Worm (Caenorhabditis elegans) whole organism, young adult: ENCODE measurements around the gene F46B6.5.

ENCODE experiments used
- B0261.1 ChIP-seq: sonication (generic microtip); optimal IDR thresholded peaks from 2 replicates; lab custom pipeline; 2016; ENCODE audit warnings: mild to moderate bottlenecking, missing genetic modification characterization, moderate library complexity, missing compliant biosample characterization
- C06A6.2 ChIP-seq: fragments of 200-800 bp; sonication (Bioruptor generic); conservative IDR thresholded peaks from 2 replicates; pipeline ENCODE4 v1.3.6; 2022; ENCODE audit warnings: missing genetic modification characterization, missing compliant biosample characterization
- D2030.7 ChIP-seq: fragments of 200-800 bp; sonication (Bioruptor generic); IDR thresholded peaks from 2 replicates; pipeline ENCODE4 v1.3.6; 2022; ENCODE audit warnings: missing genetic modification reagents, missing genetic modification characterization, missing compliant biosample characterization
- F10E7.11 ChIP-seq: sonication (generic microtip); optimal IDR thresholded peaks from 2 replicates; lab custom pipeline; 2017; ENCODE audit warnings: mild to moderate bottlenecking, missing genetic modification characterization, moderate library complexity, missing compliant biosample characterization
- F37B4.10 ChIP-seq: fragments of 200-800 bp; sonication (Bioruptor generic); IDR thresholded peaks from 2 replicates; pipeline ENCODE4 v1.3.6; 2022; ENCODE audit warnings: missing genetic modification characterization, missing compliant biosample characterization
- F49E8.2 ChIP-seq: sonication (generic microtip); optimal IDR thresholded peaks from 3 replicates; lab custom pipeline; 2017; ENCODE audit warnings: missing genetic modification characterization, mild to moderate bottlenecking, missing compliant biosample characterization, antibody characterized with exemption, moderate library complexity; ENCODE audit not compliant: insufficient read depth
- F55B11.4 ChIP-seq: sonication (generic microtip); optimal IDR thresholded peaks from 2 replicates; lab custom pipeline; 2016; ENCODE audit warnings: missing compliant biosample characterization, missing genetic modification characterization, borderline replicate concordance; ENCODE audit not compliant: insufficient read depth
- F57A8.1 ChIP-seq: fragments of 200-800 bp; sonication (Bioruptor generic); optimal IDR thresholded peaks from 2 replicates; lab custom pipeline; 2018; ENCODE audit warnings: mild to moderate bottlenecking, missing genetic modification characterization, moderate library complexity, missing compliant biosample characterization
- F57C9.4 ChIP-seq: sonication (generic microtip); optimal IDR thresholded peaks from 2 replicates; lab custom pipeline; 2017; ENCODE audit warnings: mild to moderate bottlenecking, missing genetic modification characterization, missing compliant biosample characterization
- K12H6.12 ChIP-seq: fragments of 200-800 bp; sonication (Bioruptor generic); optimal IDR thresholded peaks from 2 replicates; lab custom pipeline; 2018; ENCODE audit warnings: mild to moderate bottlenecking, missing genetic modification characterization, missing compliant biosample characterization
- T26A5.8 ChIP-seq: sonication (generic microtip); optimal IDR thresholded peaks from 2 replicates; lab custom pipeline; 2016; ENCODE audit warnings: missing genetic modification characterization, missing compliant biosample characterization
- Y53F4B.3 ChIP-seq: fragments of 200-800 bp; sonication (Bioruptor generic); IDR thresholded peaks from 2 replicates; pipeline ENCODE4 v1.3.6; 2022; ENCODE audit warnings: missing genetic modification reagents, missing genetic modification characterization, missing compliant biosample characterization
- Y79H2A.3 ChIP-seq: fragments of 200-800 bp; sonication (Bioruptor generic); conservative IDR thresholded peaks from 2 replicates; pipeline ENCODE4 v1.3.6; 2022; ENCODE audit warnings: missing genetic modification reagents, missing genetic modification characterization, missing compliant biosample characterization
- ZK185.1 ChIP-seq: sonication (generic microtip); optimal IDR thresholded peaks from 2 replicates; lab custom pipeline; 2016; ENCODE audit warnings: mild to moderate bottlenecking, missing genetic modification characterization, missing compliant biosample characterization; ENCODE audit not compliant: poor library complexity, severe bottlenecking
- atf-7 ChIP-seq: sonication (generic microtip); optimal IDR thresholded peaks from 2 replicates; lab custom pipeline; 2017; ENCODE audit warnings: mild to moderate bottlenecking, missing genetic modification characterization, missing compliant biosample characterization
- attf-3 ChIP-seq: fragments of 200-800 bp; sonication (Bioruptor generic); conservative IDR thresholded peaks from 2 replicates; pipeline ENCODE4 v1.3.6; 2022; ENCODE audit warnings: missing genetic modification reagents, missing genetic modification characterization, missing compliant biosample characterization
- attf-5 ChIP-seq: fragments of 200-800 bp; sonication (Bioruptor generic); optimal IDR thresholded peaks from 2 replicates; lab custom pipeline; 2018; ENCODE audit warnings: mild to moderate bottlenecking, missing genetic modification characterization, missing compliant biosample characterization
- ceh-100 ChIP-seq: fragments of 200-800 bp; sonication (Bioruptor generic); IDR thresholded peaks from 2 replicates; pipeline ENCODE4 v1.3.6; 2022; ENCODE audit warnings: missing genetic modification reagents, missing genetic modification characterization, missing compliant biosample characterization
- dox-1 ChIP-seq: fragments of 200-800 bp; sonication (Bioruptor generic); IDR thresholded peaks from 2 replicates; pipeline ENCODE4 v1.3.6; 2022; ENCODE audit warnings: missing genetic modification reagents, missing genetic modification characterization, missing compliant biosample characterization
- dpff-1 ChIP-seq: sonication (generic microtip); optimal IDR thresholded peaks from 2 replicates; lab custom pipeline; 2017; ENCODE audit warnings: mild to moderate bottlenecking, missing genetic modification characterization, missing compliant biosample characterization
- efl-1 ChIP-seq: fragments of 150-350 bp; optimal IDR thresholded peaks from 2 replicates; lab custom pipeline; 2014; ENCODE audit warnings: missing biosample characterization, missing genetic modification reagents, missing genetic modification characterization
- gei-17 ChIP-seq: fragments of 200-800 bp; sonication (Bioruptor generic); optimal IDR thresholded peaks from 2 replicates; lab custom pipeline; 2018; ENCODE audit warnings: mild to moderate bottlenecking, missing genetic modification characterization, missing compliant biosample characterization
- hlh-12 ChIP-seq: sonication (generic microtip); optimal IDR thresholded peaks from 2 replicates; lab custom pipeline; 2016; ENCODE audit warnings: missing genetic modification characterization, missing compliant biosample characterization
- hlh-26 ChIP-seq: fragments of 200-800 bp; sonication (Bioruptor generic); conservative IDR thresholded peaks from 2 replicates; pipeline ENCODE4 v1.3.6; 2022; ENCODE audit warnings: missing genetic modification reagents, missing genetic modification characterization, missing compliant biosample characterization
- hmg-1.2 ChIP-seq: fragments of 200-800 bp; sonication (Bioruptor generic); IDR thresholded peaks from 2 replicates; pipeline ENCODE4 v1.3.6; 2022; ENCODE audit warnings: missing genetic modification reagents, missing genetic modification characterization, missing compliant biosample characterization
- hmg-20 ChIP-seq: fragments of 200-800 bp; sonication (Bioruptor generic); IDR thresholded peaks from 2 replicates; pipeline ENCODE4 v1.3.6; 2022; ENCODE audit warnings: missing genetic modification reagents, missing genetic modification characterization, missing compliant biosample characterization
- lag-1 ChIP-seq: fragments of 200-800 bp; sonication (Bioruptor generic); IDR thresholded peaks from 2 replicates; pipeline ENCODE4 v1.3.6; 2022; ENCODE audit warnings: missing genetic modification reagents, missing genetic modification characterization, missing compliant biosample characterization
- let-526 ChIP-seq: fragments of 200-800 bp; sonication (Bioruptor generic); IDR thresholded peaks from 2 replicates; pipeline ENCODE4 v1.3.6; 2022; ENCODE audit warnings: missing genetic modification reagents, missing genetic modification characterization, missing compliant biosample characterization
- lin-40 ChIP-seq: sonication (generic microtip); optimal IDR thresholded peaks from 2 replicates; lab custom pipeline; 2016; ENCODE audit warnings: missing genetic modification characterization, mild to moderate bottlenecking, missing compliant biosample characterization, missing genotype, missing genetic modification reagents
- lin-54 ChIP-seq: fragments of 200-800 bp; sonication (Bioruptor generic); optimal IDR thresholded peaks from 2 replicates; lab custom pipeline; 2018; ENCODE audit warnings: mild to moderate bottlenecking, missing genetic modification characterization, missing compliant biosample characterization
- madf-8 ChIP-seq: fragments of 200-800 bp; sonication (Bioruptor generic); conservative IDR thresholded peaks from 2 replicates; pipeline ENCODE4 v1.3.6; 2022; ENCODE audit warnings: missing genetic modification reagents, missing genetic modification characterization, missing compliant biosample characterization
- mcd-1 ChIP-seq: fragments of 200-800 bp; sonication (Bioruptor generic); IDR thresholded peaks from 2 replicates; pipeline ENCODE4 v1.3.6; 2022; ENCODE audit warnings: missing genetic modification reagents, missing genetic modification characterization, missing compliant biosample characterization
- nhr-120 ChIP-seq: fragments of 200-800 bp; sonication (Bioruptor generic); IDR thresholded peaks from 2 replicates; pipeline ENCODE4 v1.3.6; 2022; ENCODE audit warnings: missing genetic modification characterization, missing compliant biosample characterization
- nhr-179 ChIP-seq: sonication (generic microtip); optimal IDR thresholded peaks from 2 replicates; lab custom pipeline; 2016; ENCODE audit warnings: mild to moderate bottlenecking, missing genetic modification characterization, missing compliant biosample characterization
- nhr-90 ChIP-seq: sonication (generic microtip); optimal IDR thresholded peaks from 2 replicates; lab custom pipeline; 2016; ENCODE audit warnings: missing genotype, mild to moderate bottlenecking, missing genetic modification characterization, missing compliant biosample characterization
- rcor-1 ChIP-seq: fragments of 200-800 bp; sonication (Bioruptor generic); IDR thresholded peaks from 2 replicates; pipeline ENCODE4 v1.3.6; 2022; ENCODE audit warnings: missing genetic modification reagents, missing genetic modification characterization, missing compliant biosample characterization
- repo-1 ChIP-seq: sonication (generic microtip); optimal IDR thresholded peaks from 2 replicates; lab custom pipeline; 2017; ENCODE audit warnings: mild to moderate bottlenecking, missing genetic modification characterization, missing compliant biosample characterization
- rpc-1 ChIP-seq, 2 experiments: fragments of 150-350 bp in 1 of 2; sonication (generic microtip) in 1 of 2; optimal IDR thresholded peaks; 2 replicates each; lab custom pipeline; 2014 to 2018; ENCODE audit warnings: missing biosample characterization in 1 of 2, missing genetic modification characterization in 1 of 2, missing genetic modification reagents in 1 of 2, missing genotype in 1 of 2
- sdz-38 ChIP-seq: sonication (generic microtip); optimal IDR thresholded peaks from 2 replicates; lab custom pipeline; 2016; ENCODE audit warnings: missing genotype, missing genetic modification characterization, missing compliant biosample characterization
- sea-2 ChIP-seq: fragments of 200-800 bp; sonication (Bioruptor generic); IDR thresholded peaks from 2 replicates; pipeline ENCODE4 v1.3.6; 2022; ENCODE audit warnings: missing genetic modification characterization, missing compliant biosample characterization
- snpc-1.3 ChIP-seq: sonication (generic microtip); optimal IDR thresholded peaks from 2 replicates; lab custom pipeline; 2017; ENCODE audit warnings: missing genetic modification characterization, mild to moderate bottlenecking, missing compliant biosample characterization, antibody characterized with exemption, moderate library complexity, missing genotype, missing genetic modification reagents; ENCODE audit not compliant: insufficient read depth
- snpc-3.4 ChIP-seq: sonication (generic microtip); optimal IDR thresholded peaks from 2 replicates; lab custom pipeline; 2017; ENCODE audit warnings: missing genetic modification characterization, mild to moderate bottlenecking, missing compliant biosample characterization, antibody characterized with exemption, moderate library complexity, missing genotype, missing genetic modification reagents
- somi-1 ChIP-seq: fragments of 200-800 bp; sonication (Bioruptor generic); optimal IDR thresholded peaks from 2 replicates; lab custom pipeline; 2018; ENCODE audit warnings: mild to moderate bottlenecking, missing genetic modification characterization, missing compliant biosample characterization
- tlf-1 ChIP-seq: fragments of 200-800 bp; sonication (Bioruptor generic); optimal IDR thresholded peaks from 2 replicates; lab custom pipeline; 2018; ENCODE audit warnings: mild to moderate bottlenecking, missing genetic modification characterization, missing compliant biosample characterization
- unc-130 ChIP-seq: sonication (generic microtip); optimal IDR thresholded peaks from 2 replicates; lab custom pipeline; 2016; ENCODE audit warnings: missing genetic modification reagents, missing genetic modification characterization, missing compliant biosample characterization
- zfh-2 ChIP-seq: fragments of 200-800 bp; sonication (Bioruptor generic); conservative IDR thresholded peaks from 2 replicates; pipeline ENCODE4 v1.3.6; 2022; ENCODE audit warnings: missing genetic modification reagents, missing genetic modification characterization, missing compliant biosample characterization
- zim-3 ChIP-seq: sonication (generic microtip); optimal IDR thresholded peaks from 2 replicates; lab custom pipeline; 2017; ENCODE audit warnings: mild to moderate bottlenecking, missing genetic modification characterization, moderate library complexity, missing compliant biosample characterization
- ztf-25 ChIP-seq: fragments of 200-800 bp; sonication (Bioruptor generic); IDR thresholded peaks from 2 replicates; pipeline ENCODE4 v1.3.6; 2022; ENCODE audit warnings: missing genetic modification reagents, missing genetic modification characterization, missing compliant biosample characterization
- ztf-6 ChIP-seq: fragments of 200-800 bp; sonication (Bioruptor generic); IDR thresholded peaks from 2 replicates; pipeline ENCODE4 v1.3.6; 2022; ENCODE audit warnings: missing genetic modification reagents, missing genetic modification characterization, missing compliant biosample characterization

The F46B6.5 gene

DNA sequence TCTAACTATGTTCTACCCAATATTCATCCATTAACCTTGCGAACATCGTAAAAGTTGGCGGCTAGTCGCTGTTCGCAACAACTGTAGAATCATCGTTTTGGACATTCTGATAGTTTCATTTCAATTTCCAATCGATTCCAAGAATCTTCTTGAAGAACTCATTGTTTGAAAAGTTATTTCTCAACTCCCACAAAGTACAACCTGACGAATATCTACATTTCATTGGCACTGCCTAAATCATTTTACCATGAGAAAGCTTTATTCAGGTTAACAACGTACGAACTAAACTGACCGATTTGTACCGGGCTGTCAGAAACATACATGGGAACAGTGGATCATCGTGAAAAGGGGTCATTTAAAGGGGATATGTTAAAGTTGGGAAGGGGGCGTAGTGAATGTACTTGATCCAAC, 3.9 kb upstream of the F46B6.5 start, which contains the start of gene F46B6.6:
Gene F46B6.6 (minus strand): TSS at position 148 of the 411 bp plus-strand sequence.
- TF ChIP-seq lin-54 (peak; percentile 21), nhr-179 (tag; lab: Kevin White, UChicago) (no peak), F37B4.10 (no peak), F57A8.1 (GFP tag; lab: Kevin White, UChicago) (no peak), C06A6.2 (GFP tag; lab: Robert Waterston, UW) (0 out of 2 replicates have a peak, but pooled peaks have one; percentile 10), lin-40 (tag; lab: Kevin White, UChicago) (no peak), F10E7.11 (tag; lab: Kevin White, UChicago) (peak; percentile 13), dox-1 (GFP tag; lab: Robert Waterston, UW) (no peak), tlf-1 (GFP tag; lab: Kevin White, UChicago) (peak; percentile 12), F49E8.2 (peak; percentile 53), sea-2 (GFP tag; lab: Robert Waterston, UW) (no peak), B0261.1 (tag; lab: Kevin White, UChicago) (no peak), nhr-120 (no peak), rcor-1 (GFP tag; lab: Robert Waterston, UW) (no peak), F57C9.4 (tag; lab: Kevin White, UChicago) (no peak), hmg-20 (GFP tag; lab: Robert Waterston, UW) (no peak), zfh-2 (GFP tag; lab: Robert Waterston, UW) (no peak), K12H6.12 (tag; lab: Kevin White, UChicago) (no peak), Y79H2A.3 (no peak), ceh-100 (GFP tag; lab: Robert Waterston, UW) (no peak), zim-3 (peak; percentile 52), attf-3 (no peak), mcd-1 (GFP tag; lab: Robert Waterston, UW) (no peak), let-526 (GFP tag; lab: Robert Waterston, UW) (no peak), hmg-1.2 (GFP tag; lab: Robert Waterston, UW) (peak; percentile 27; the same call in 1 of the 2 replicates), T26A5.8 (no peak), D2030.7 (GFP tag; lab: Robert Waterston, UW) (no peak), ztf-6 (GFP tag; lab: Robert Waterston, UW) (no peak), snpc-1.3 (tag; lab: Kevin White, UChicago) (no peak), gei-17 (GFP tag; lab: Kevin White, UChicago) (no peak), F55B11.4 (no peak), rpc-1 (optimal IDR thresholded peaks at IDR 0.05; lab: Kevin White, UChicago) (no peak), rpc-1 (tag; optimal IDR thresholded peaks at IDR 0.05; lab: Kevin White, UChicago) (no peak), ZK185.1 (tag; lab: Kevin White, UChicago) (no peak), efl-1 (GFP tag; lab: Kevin White, UChicago) (no peak), repo-1 (tag; lab: Kevin White, UChicago) (peak; percentile 92), nhr-90 (no peak), sdz-38 (tag; lab: Kevin White, UChicago) (no peak), ztf-25 (GFP tag; lab: Robert Waterston, UW) (no peak), atf-7 (peak; percentile 46), hlh-26 (GFP tag; lab: Robert Waterston, UW) (no peak), lag-1 (GFP tag; lab: Robert Waterston, UW) (no peak), Y53F4B.3 (GFP tag; lab: Robert Waterston, UW) (no peak), hlh-12 (tag; lab: Kevin White, UChicago) (no peak), unc-130 (GFP tag; lab: Kevin White, UChicago) (no peak), attf-5 (peak; percentile 41), somi-1 (GFP tag; lab: Kevin White, UChicago) (no peak), madf-8 (GFP tag; lab: Robert Waterston, UW) (no peak; the same call in 1 of the 2 replicates), dpff-1 (tag; lab: Kevin White, UChicago) (no peak), snpc-3.4 (tag; lab: Kevin White, UChicago) (no peak)
